Worm (Caenorhabditis elegans) whole organism, L4 larva: ENCODE data around the gene T02G5.7.

Experiments
- F10B5.3 ChIP-seq: sonication (generic microtip); optimal IDR thresholded peaks from 2 replicates; lab custom pipeline; 2016; ENCODE audit warnings: mild to moderate bottlenecking, missing genetic modification characterization, missing compliant biosample characterization
- Y105C5A.15 ChIP-seq: fragments of 200-800 bp; sonication (Bioruptor generic); IDR thresholded peaks from 2 replicates; pipeline ENCODE4 v1.3.6; 2022; ENCODE audit warnings: missing genetic modification characterization, missing compliant biosample characterization
- Y48G9A.11 ChIP-seq: fragments of 200-800 bp; sonication (Bioruptor generic); IDR thresholded peaks from 2 replicates; pipeline ENCODE4 v1.3.6; 2022; ENCODE audit warnings: missing genetic modification reagents, missing genetic modification characterization, missing compliant biosample characterization
- Y75B8A.6 ChIP-seq: fragments of 200-800 bp; sonication (Bioruptor generic); IDR thresholded peaks from 2 replicates; pipeline ENCODE4 v1.3.6; 2022; ENCODE audit warnings: missing genetic modification reagents, missing genetic modification characterization, missing compliant biosample characterization
- ZK337.2 ChIP-seq: fragments of 200-800 bp; sonication (Bioruptor generic); IDR thresholded peaks from 2 replicates; pipeline ENCODE4 v1.3.6; 2022; ENCODE audit warnings: missing genetic modification reagents, missing genetic modification characterization, missing compliant biosample characterization
- aha-1 ChIP-seq: fragments of 150-350 bp; peaks from one replicate; lab custom pipeline; 2014; ENCODE audit warnings: missing biosample characterization, missing genetic modification characterization
- aly-2 ChIP-seq: sonication (generic microtip); optimal IDR thresholded peaks from 2 replicates; lab custom pipeline; 2018; ENCODE audit warnings: missing biosample characterization, missing genetic modification characterization
- arid-1 ChIP-seq: fragments of 200-800 bp; sonication (Bioruptor generic); conservative IDR thresholded peaks from 2 replicates; pipeline ENCODE4 v1.3.6; 2022; ENCODE audit warnings: missing genetic modification reagents, missing genetic modification characterization, missing compliant biosample characterization
- attf-4 ChIP-seq: sonication (generic microtip); optimal IDR thresholded peaks from 3 replicates; lab custom pipeline; 2017; ENCODE audit warnings: missing biosample characterization, missing genetic modification characterization
- ceh-28 ChIP-seq: fragments of 150-350 bp; optimal IDR thresholded peaks from 2 replicates; lab custom pipeline; 2014; ENCODE audit warnings: missing biosample characterization, missing genetic modification reagents, missing genetic modification characterization
- ceh-44 ChIP-seq: fragments of 200-800 bp; sonication (Bioruptor generic); IDR thresholded peaks from 2 replicates; pipeline ENCODE4 v1.3.6; 2022; ENCODE audit warnings: missing genetic modification reagents, missing genetic modification characterization, missing compliant biosample characterization
- ceh-62 ChIP-seq: sonication (generic microtip); optimal IDR thresholded peaks from 2 replicates; lab custom pipeline; 2017; ENCODE audit warnings: missing biosample characterization, missing genetic modification characterization
- ctbp-1 ChIP-seq: fragments of 200-800 bp; sonication (Bioruptor generic); IDR thresholded peaks from 2 replicates; pipeline ENCODE4 v1.3.6; 2022; ENCODE audit warnings: missing genetic modification reagents, missing genetic modification characterization, missing compliant biosample characterization
- daf-16 ChIP-seq, 3 experiments: sonication (generic microtip); optimal IDR thresholded peaks; 2 replicates each; lab custom pipeline; 2016 to 2017; ENCODE audit warnings: missing genetic modification characterization in 3 of 3, missing genetic modification reagents in 3 of 3, mild to moderate bottlenecking in 2 of 3, missing compliant biosample characterization in 2 of 3, missing biosample characterization in 1 of 3, moderate library complexity in 1 of 3
- daf-8 ChIP-seq: fragments of 200-800 bp; sonication (Bioruptor generic); IDR thresholded peaks from 2 replicates; pipeline ENCODE4 v1.3.6; 2022; ENCODE audit warnings: missing genetic modification characterization, missing compliant biosample characterization
- dmd-6 ChIP-seq: fragments of 200-800 bp; sonication (Bioruptor generic); IDR thresholded peaks from 2 replicates; pipeline ENCODE4 v1.3.6; 2022; ENCODE audit warnings: missing genetic modification reagents, missing genetic modification characterization, missing compliant biosample characterization
- dmd-8 ChIP-seq: fragments of 200-800 bp; sonication (Bioruptor generic); IDR thresholded peaks from 2 replicates; pipeline ENCODE4 v1.3.6; 2022; ENCODE audit warnings: missing genetic modification characterization, missing compliant biosample characterization
- dmd-9 ChIP-seq: fragments of 200-800 bp; sonication (Bioruptor generic); IDR thresholded peaks from 2 replicates; pipeline ENCODE4 v1.3.6; 2022; ENCODE audit warnings: missing genetic modification reagents, missing genetic modification characterization, missing compliant biosample characterization
- egl-27 ChIP-seq: sonication (generic microtip); optimal IDR thresholded peaks from 3 replicates; lab custom pipeline; 2017; ENCODE audit warnings: missing biosample characterization, missing genetic modification reagents, missing genetic modification characterization
- fkh-10 ChIP-seq: fragments of 150-350 bp; optimal IDR thresholded peaks from 2 replicates; lab custom pipeline; 2014; ENCODE audit warnings: missing biosample characterization, missing genetic modification reagents, missing genetic modification characterization
- fos-1 ChIP-seq: fragments of 150-350 bp; optimal IDR thresholded peaks from 2 replicates; lab custom pipeline; 2014; ENCODE audit warnings: missing biosample characterization, missing genetic modification characterization
- gei-8 ChIP-seq: fragments of 200-800 bp; sonication (Bioruptor generic); optimal IDR thresholded peaks from 2 replicates; lab custom pipeline; 2018; ENCODE audit warnings: mild to moderate bottlenecking, missing genetic modification characterization, missing compliant biosample characterization
- hif-1 ChIP-seq, 2 experiments: sonication (generic microtip); optimal IDR thresholded peaks; 2 replicates each; lab custom pipeline; 2016 to 2017; ENCODE audit warnings: missing compliant biosample characterization in 2 of 2, missing genetic modification characterization in 2 of 2, missing genetic modification reagents in 2 of 2, missing genotype in 2 of 2, mild to moderate bottlenecking in 1 of 2
- lim-7 ChIP-seq: fragments of 200-800 bp; sonication (Bioruptor generic); IDR thresholded peaks from 2 replicates; pipeline ENCODE4 v1.3.6; 2022; ENCODE audit warnings: missing genetic modification characterization, missing compliant biosample characterization
- lin-13 ChIP-seq: fragments of 150-350 bp; optimal IDR thresholded peaks from 2 replicates; lab custom pipeline; 2014; ENCODE audit warnings: missing biosample characterization, missing genetic modification reagents, missing genetic modification characterization
- lin-38 ChIP-seq: fragments of 200-800 bp; sonication (Bioruptor generic); IDR thresholded peaks from 2 replicates; pipeline ENCODE4 v1.3.6; 2022; ENCODE audit warnings: missing genetic modification reagents, missing genetic modification characterization, missing compliant biosample characterization
- lir-3 ChIP-seq: sonication (generic microtip); optimal IDR thresholded peaks from 2 replicates; lab custom pipeline; 2016; ENCODE audit warnings: mild to moderate bottlenecking, missing genetic modification characterization, missing compliant biosample characterization
- lsy-2 ChIP-seq, 2 experiments: fragments of 150-350 bp in 1 of 2; sonication (generic microtip) in 1 of 2; optimal IDR thresholded peaks; 2 replicates each; lab custom pipeline; 2014 to 2017; ENCODE audit warnings: missing biosample characterization in 2 of 2, missing genetic modification characterization in 2 of 2
- mep-1 ChIP-seq: fragments of 150-350 bp; sonication (generic microtip); optimal IDR thresholded peaks from 3 replicates; lab custom pipeline; 2014; ENCODE audit warnings: missing biosample characterization, missing genetic modification characterization
- mes-2 ChIP-seq: sonication (generic microtip); optimal IDR thresholded peaks from 2 replicates; lab custom pipeline; 2016; ENCODE audit warnings: missing genotype, mild to moderate bottlenecking, missing genetic modification characterization, missing compliant biosample characterization; ENCODE audit not compliant: poor library complexity, severe bottlenecking
- nhr-10 ChIP-seq: fragments of 150-350 bp; optimal IDR thresholded peaks from 2 replicates; lab custom pipeline; 2014; ENCODE audit warnings: missing biosample characterization, missing genetic modification characterization
- nhr-102 ChIP-seq: sonication (generic microtip); optimal IDR thresholded peaks from 2 replicates; lab custom pipeline; 2016; ENCODE audit warnings: mild to moderate bottlenecking, missing genetic modification characterization, moderate library complexity, missing compliant biosample characterization
- nhr-111 ChIP-seq: fragments of 200-800 bp; sonication (Bioruptor generic); optimal IDR thresholded peaks from 2 replicates; lab custom pipeline; 2018; ENCODE audit warnings: mild to moderate bottlenecking, missing genetic modification characterization, missing compliant biosample characterization
- nhr-25 ChIP-seq: sonication (generic microtip); optimal IDR thresholded peaks from 2 replicates; lab custom pipeline; 2017; ENCODE audit warnings: missing genetic modification characterization, mild to moderate bottlenecking, missing compliant biosample characterization, antibody characterized with exemption, moderate library complexity, borderline replicate concordance; ENCODE audit not compliant: insufficient read depth
- nhr-28 ChIP-seq: fragments of 150-350 bp; optimal IDR thresholded peaks from 2 replicates; lab custom pipeline; 2014; ENCODE audit warnings: missing biosample characterization, missing genetic modification characterization
- nhr-6 ChIP-seq: fragments of 150-350 bp; optimal IDR thresholded peaks from 2 replicates; lab custom pipeline; 2014; ENCODE audit warnings: missing biosample characterization, missing genetic modification characterization
- nhr-77 ChIP-seq: fragments of 150-350 bp; optimal IDR thresholded peaks from 2 replicates; lab custom pipeline; 2014; ENCODE audit warnings: missing biosample characterization, missing genetic modification characterization
- php-3 ChIP-seq: fragments of 200-800 bp; sonication (Bioruptor generic); IDR thresholded peaks from 2 replicates; pipeline ENCODE4 v1.3.6; 2022; ENCODE audit warnings: missing genetic modification reagents, missing genetic modification characterization, missing compliant biosample characterization
- rbr-2 ChIP-seq: sonication (generic microtip); optimal IDR thresholded peaks from 2 replicates; lab custom pipeline; 2016; ENCODE audit warnings: missing genotype, missing genetic modification characterization, missing compliant biosample characterization
- saeg-2 ChIP-seq: fragments of 200-800 bp; sonication (Bioruptor generic); IDR thresholded peaks from 2 replicates; pipeline ENCODE4 v1.3.6; 2022; ENCODE audit warnings: missing genetic modification reagents, missing genetic modification characterization, missing compliant biosample characterization
- skn-1 ChIP-seq: fragments of 150-350 bp; optimal IDR thresholded peaks from 2 replicates; lab custom pipeline; 2014; ENCODE audit warnings: missing biosample characterization, missing genetic modification characterization
- snpc-1.2 ChIP-seq: fragments of 200-800 bp; sonication (Bioruptor generic); IDR thresholded peaks from 2 replicates; pipeline ENCODE4 v1.3.6; 2022; ENCODE audit warnings: missing genetic modification reagents, missing genetic modification characterization, missing compliant biosample characterization
- spr-1 ChIP-seq: sonication (generic microtip); optimal IDR thresholded peaks from 2 replicates; lab custom pipeline; 2016; ENCODE audit warnings: mild to moderate bottlenecking, missing genetic modification characterization, missing compliant biosample characterization
- tag-97 ChIP-seq: fragments of 200-800 bp; sonication (Bioruptor generic); IDR thresholded peaks from 2 replicates; pipeline ENCODE4 v1.3.6; 2022; ENCODE audit warnings: missing genetic modification characterization, missing compliant biosample characterization
- unc-62 ChIP-seq, 3 experiments: fragments of 150-350 bp in 1 of 3; sonication (generic microtip); optimal IDR thresholded peaks in 2 of 3; peaks in 1 of 3; 1 replicate in 1 of 3; 2 replicates in 2 of 3; lab custom pipeline; 2014 to 2017; ENCODE audit warnings: missing biosample characterization in 3 of 3, missing genetic modification characterization in 3 of 3, missing genetic modification reagents in 3 of 3, missing genotype in 1 of 3
- zfp-2 ChIP-seq: sonication (generic microtip); optimal IDR thresholded peaks from 2 replicates; lab custom pipeline; 2016; ENCODE audit warnings: mild to moderate bottlenecking, missing genetic modification characterization, missing compliant biosample characterization
- zip-11 ChIP-seq: fragments of 200-800 bp; sonication (Bioruptor generic); IDR thresholded peaks from 2 replicates; pipeline ENCODE4 v1.3.6; 2022; ENCODE audit warnings: missing genetic modification characterization, missing compliant biosample characterization
- ztf-7 ChIP-seq: fragments of 150-350 bp; optimal IDR thresholded peaks from 2 replicates; lab custom pipeline; 2014; ENCODE audit warnings: missing biosample characterization, missing genetic modification characterization

Gene T02G5.7

DNA sequence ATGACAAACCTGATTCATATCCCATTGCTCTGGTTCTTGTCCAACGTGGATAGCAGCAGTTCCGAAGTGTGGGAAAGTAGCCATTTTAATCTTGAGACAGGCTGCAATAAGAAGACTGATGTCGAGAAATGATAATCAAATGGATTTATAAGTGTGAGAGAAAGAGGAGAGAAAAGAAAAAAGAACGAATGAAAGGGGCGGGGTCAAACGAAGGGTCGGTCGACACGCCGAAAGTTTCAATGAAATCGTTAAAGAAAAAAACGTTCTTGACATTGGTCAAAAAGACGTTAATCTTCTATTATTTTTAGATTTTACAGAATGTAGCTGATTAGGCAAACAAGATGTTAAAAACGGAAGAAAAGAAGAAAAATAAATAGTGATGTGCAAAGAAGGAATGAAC lies 17.6 kb upstream of the T02G5.7 start, which contains the start of gene cth-2 (continued):
- TF ChIP-seq nhr-28 (peak; percentile 2), lsy-2 (tag; optimal IDR thresholded peaks at IDR 0.05; lab: Kevin White, UChicago) (no peak), mep-1 (tag; lab: Kevin White, UChicago) (no peak), nhr-77 (tag; lab: Kevin White, UChicago) (no peak), tag-97 (GFP tag; lab: Robert Waterston, UW) (no peak), dmd-6 (0 out of 2 replicates have a peak, but pooled peaks have one; percentile 6), rbr-2 (tag; lab: Kevin White, UChicago) (no peak), zfp-2 (no peak), nhr-102 (tag; lab: Kevin White, UChicago) (no peak), aly-2 (tag; lab: Kevin White, UChicago) (no peak), ceh-62 (tag; lab: Kevin White, UChicago) (no peak), unc-62 (GFP tag; optimal IDR thresholded peaks at IDR 0.05 in 1 of 2; lab: Kevin White, UChicago) (no peak), unc-62 (tag; optimal IDR thresholded peaks at IDR 0.05; lab: Kevin White, UChicago) (no peak), ztf-7 (tag; lab: Kevin White, UChicago) (no peak), F10B5.3 (tag; lab: Kevin White, UChicago) (no peak), php-3 (GFP tag; lab: Robert Waterston, UW) (no peak), attf-4 (tag; lab: Kevin White, UChicago) (no peak), zip-11 (GFP tag; lab: Robert Waterston, UW) (no peak), aha-1 (tag; lab: Kevin White, UChicago) (peak; percentile 3), daf-16 (GFP tag; optimal IDR thresholded peaks at IDR 0.05; lab: Kevin White, UChicago) (no peak), daf-16 (tag; optimal IDR thresholded peaks at IDR 0.05; lab: Kevin White, UChicago) (peak; percentile 37), spr-1 (tag; lab: Kevin White, UChicago) (no peak), hif-1 (tag; optimal IDR thresholded peaks at IDR 0.05; lab: Kevin White, UChicago) (no peak)
- TF ChIP-seq, all 104 proteins: peak for 8

DNA sequence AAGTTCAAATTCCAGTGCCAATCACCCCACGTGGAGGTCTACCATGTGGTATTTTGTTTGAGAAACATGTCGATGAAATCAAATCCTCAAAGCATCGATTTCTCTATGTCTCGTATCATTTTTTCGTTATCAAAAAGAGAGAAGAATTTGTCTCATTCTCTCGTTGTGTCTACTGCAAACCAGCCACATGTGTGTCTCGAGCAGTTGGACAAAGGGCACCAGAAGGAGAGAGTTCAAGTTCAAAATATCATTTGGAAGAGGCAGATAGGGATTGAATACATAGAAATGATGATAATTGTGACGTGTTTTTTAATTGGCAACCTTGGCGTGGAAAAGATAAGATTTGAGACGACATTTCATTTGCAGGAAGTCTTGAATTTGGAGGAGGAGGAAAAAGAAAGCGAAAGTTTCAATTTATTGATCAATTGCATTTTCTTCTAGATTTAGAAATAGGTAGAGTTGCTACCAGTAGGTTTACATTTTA lies 16.1 kb upstream of the T02G5.7 start:
- no peak for TF ChIP-seq ceh-28 (tag; lab: Kevin White, UChicago)
- no peak for TF ChIP-seq Y105C5A.15 (GFP tag; lab: Robert Waterston, UW)
- no peak for TF ChIP-seq snpc-1.2 (GFP tag; lab: Robert Waterston, UW)
- TF ChIP-seq ceh-44 (GFP tag; lab: Robert Waterston, UW): no peak
- TF ChIP-seq aha-1 (tag; lab: Kevin White, UChicago): peak; percentile 80
- TF ChIP-seq nhr-25 (tag; lab: Kevin White, UChicago): peak; percentile 23
- peak in 1 of 2 experiments; percentile 82 for TF ChIP-seq unc-62 (GFP tag; optimal IDR thresholded peaks at IDR 0.05 in 1 of 2; lab: Kevin White, UChicago)
- no peak for TF ChIP-seq unc-62 (tag; optimal IDR thresholded peaks at IDR 0.05; lab: Kevin White, UChicago)
- no peak for TF ChIP-seq Y48G9A.11 (GFP tag; lab: Robert Waterston, UW)
- no peak for TF ChIP-seq lir-3 (tag; lab: Kevin White, UChicago)
- no peak for TF ChIP-seq nhr-6 (tag; lab: Kevin White, UChicago)
- TF ChIP-seq lin-38 (GFP tag; lab: Robert Waterston, UW): peak; percentile 11; the same call in 1 of the 2 replicates
- no peak for TF ChIP-seq ctbp-1 (GFP tag; lab: Robert Waterston, UW)
- peak; percentile 66 for TF ChIP-seq nhr-28
- TF ChIP-seq nhr-102 (tag; lab: Kevin White, UChicago): no peak
- peak; percentile 51 for TF ChIP-seq php-3 (GFP tag; lab: Robert Waterston, UW)
- no peak for TF ChIP-seq lim-7 (GFP tag; lab: Robert Waterston, UW)
- TF ChIP-seq lin-13 (GFP tag; lab: Kevin White, UChicago): no peak
- 0 out of 2 replicates have a peak, but pooled peaks have one; percentile 51 for TF ChIP-seq arid-1 (GFP tag; lab: Robert Waterston, UW)
- TF ChIP-seq saeg-2 (GFP tag; lab: Robert Waterston, UW): no peak
- TF ChIP-seq egl-27 (tag; lab: Kevin White, UChicago): no peak
- peak in 1 of 2 experiments; percentile 10 for TF ChIP-seq daf-16 (GFP tag; optimal IDR thresholded peaks at IDR 0.05; lab: Kevin White, UChicago)
- peak; percentile 62 for TF ChIP-seq daf-16 (tag; optimal IDR thresholded peaks at IDR 0.05; lab: Kevin White, UChicago)
- TF ChIP-seq ZK337.2 (GFP tag; lab: Robert Waterston, UW): no peak
- TF ChIP-seq dmd-9: no peak
- no peak for TF ChIP-seq gei-8 (GFP tag; lab: Kevin White, UChicago)
- no peak for TF ChIP-seq dmd-8
- TF ChIP-seq skn-1 (tag; lab: Kevin White, UChicago): no peak
- TF ChIP-seq mes-2 (tag; lab: Kevin White, UChicago): peak; percentile 37
- TF ChIP-seq nhr-10: no peak
- no peak for TF ChIP-seq fos-1 (tag; lab: Kevin White, UChicago)
- 0 out of 2 replicates have a peak, but pooled peaks have one; percentile 82 for TF ChIP-seq Y75B8A.6 (GFP tag; lab: Robert Waterston, UW)
- no peak for TF ChIP-seq nhr-111 (GFP tag; lab: Kevin White, UChicago)
- TF ChIP-seq ztf-7 (tag; lab: Kevin White, UChicago): no peak
- TF ChIP-seq daf-8 (GFP tag; lab: Robert Waterston, UW): no peak
- no peak for TF ChIP-seq fkh-10 (GFP tag; lab: Kevin White, UChicago)
